Worm (Caenorhabditis elegans): ENCODE measurements around the gene sor-1.

Gene sor-1

ce11 chrIII:8446940-8447403 is 29.0 kb downstream of the sor-1 start, which contains the start of gene rpn-3 (continued):
- peak; percentile 68; the same call in 1 of the 2 replicates for TF ChIP-seq ztf-28 (GFP tag; IDR thresholded peaks at IDR 0.05)
- peak; percentile 83; the same call in 1 of the 2 replicates for TF ChIP-seq let-526 (GFP tag; IDR thresholded peaks at IDR 0.05)
- peak; percentile 67; the same call in 1 of the 2 replicates for TF ChIP-seq egl-44 (GFP tag; IDR thresholded peaks at IDR 0.05)
- peak; percentile 19 for TF ChIP-seq nhr-80 (tag; optimal IDR thresholded peaks at IDR 0.05)
- TF ChIP-seq somi-1 (GFP tag; optimal IDR thresholded peaks at IDR 0.05): peak; percentile 83
- no peak for TF ChIP-seq F10E7.11 (tag; optimal IDR thresholded peaks at IDR 0.05)
- peak; percentile 93 for TF ChIP-seq pbrm-1 (GFP tag; IDR thresholded peaks at IDR 0.05)
- peak; percentile 80 for TF ChIP-seq K12H6.12 (tag; optimal IDR thresholded peaks at IDR 0.05)
- TF ChIP-seq lir-1 (GFP tag; conservative IDR thresholded peaks at IDR 0.05): peak; percentile 83
- peak; percentile 69 for TF ChIP-seq xnd-1 (tag; optimal IDR thresholded peaks at IDR 0.05)
- peak; percentile 69 for TF ChIP-seq efl-1 (GFP tag; optimal IDR thresholded peaks at IDR 0.05)
- peak; percentile 2 for TF ChIP-seq unc-62 (GFP tag; optimal IDR thresholded peaks at IDR 0.05)
- no peak for TF ChIP-seq lin-26 (GFP tag; IDR thresholded peaks at IDR 0.05)
- no peak for TF ChIP-seq T07F8.4 (tag; optimal IDR thresholded peaks at IDR 0.05)
- no peak for TF ChIP-seq lag-1 (GFP tag; IDR thresholded peaks at IDR 0.05)
- TF ChIP-seq aptf-2 (GFP tag; conservative IDR thresholded peaks at IDR 0.05): no peak
- TF ChIP-seq ztf-6 (GFP tag; IDR thresholded peaks at IDR 0.05): 0 out of 2 replicates have a peak, but pooled peaks have one; percentile 13
- TF ChIP-seq Y67H2A.10 (GFP tag; conservative IDR thresholded peaks at IDR 0.05): peak; percentile 87
- peak; percentile 81 for TF ChIP-seq pha-4 (tag; optimal IDR thresholded peaks at IDR 0.05)
- TF ChIP-seq attf-3 (GFP tag; conservative IDR thresholded peaks at IDR 0.05): peak; percentile 84
- peak; percentile 90 for TF ChIP-seq ceh-27 (GFP tag; optimal IDR thresholded peaks at IDR 0.05)
- TF ChIP-seq B0336.3 (GFP tag; IDR thresholded peaks at IDR 0.05): peak; percentile 85
- TF ChIP-seq ceh-40 (GFP tag; IDR thresholded peaks at IDR 0.05): no peak
- TF ChIP-seq zim-3 (tag; optimal IDR thresholded peaks at IDR 0.05): no peak
- TF ChIP-seq snpc-1.1 (tag; optimal IDR thresholded peaks at IDR 0.05; ENCODE audit: insufficient read depth): peak; percentile 60
- TF ChIP-seq athp-1 (tag; optimal IDR thresholded peaks at IDR 0.05): peak; percentile 79
- 0 out of 2 replicates have a peak, but pooled peaks have one; percentile 32 for TF ChIP-seq aptf-3 (GFP tag; IDR thresholded peaks at IDR 0.05)
- peak; percentile 79 for TF ChIP-seq F23B12.7 (tag; optimal IDR thresholded peaks at IDR 0.05; ENCODE audit: insufficient read depth)
- 0 out of 2 replicates have a peak, but pooled peaks have one; percentile 56 for TF ChIP-seq Y79H2A.3 (GFP tag; conservative IDR thresholded peaks at IDR 0.05)
- TF ChIP-seq mxl-1 (tag; optimal IDR thresholded peaks at IDR 0.05): no peak
- peak; percentile 84 for TF ChIP-seq attf-5 (GFP tag; optimal IDR thresholded peaks at IDR 0.05)
- TF ChIP-seq him-1 (tag; optimal IDR thresholded peaks at IDR 0.05): no peak
- peak; percentile 80 for TF ChIP-seq ceh-91 (GFP tag; IDR thresholded peaks at IDR 0.05)
- TF ChIP-seq atf-7 (tag; optimal IDR thresholded peaks at IDR 0.05): peak; percentile 89
- TF ChIP-seq B0019.2 (GFP tag; conservative IDR thresholded peaks at IDR 0.05): peak; percentile 58; the same call in 1 of the 2 replicates
- TF ChIP-seq tbx-9 (tag; optimal IDR thresholded peaks at IDR 0.05; ENCODE audit: borderline replicate concordance): no peak
- TF ChIP-seq B0035.1 (tag; optimal IDR thresholded peaks at IDR 0.05): peak; percentile 64
- TF ChIP-seq F49E8.2 (tag; optimal IDR thresholded peaks at IDR 0.05; ENCODE audit: insufficient read depth): peak; percentile 91
- peak; percentile 100 for TF ChIP-seq F33H1.4 (GFP tag; IDR thresholded peaks at IDR 0.05)
- peak; percentile 64 for TF ChIP-seq dpl-1 (GFP tag; optimal IDR thresholded peaks at IDR 0.05)
- TF ChIP-seq madf-8 (GFP tag; conservative IDR thresholded peaks at IDR 0.05): peak; percentile 80
- peak; percentile 48; the same call in 1 of the 2 replicates for TF ChIP-seq attf-6 (GFP tag; IDR thresholded peaks at IDR 0.05)
- peak; percentile 94 for TF ChIP-seq rcor-1 (GFP tag; IDR thresholded peaks at IDR 0.05)
- peak; percentile 71 for TF ChIP-seq Y56A3A.18 (GFP tag; IDR thresholded peaks at IDR 0.05)
- no peak for TF ChIP-seq T26A5.8 (tag; optimal IDR thresholded peaks at IDR 0.05)
- TF ChIP-seq ama-1 (optimal IDR thresholded peaks at IDR 0.05): no peak
- TF ChIP-seq ama-1 (GFP tag; optimal IDR thresholded peaks at IDR 0.05): no peak
- TF ChIP-seq mcd-1 (GFP tag; IDR thresholded peaks at IDR 0.05): peak; percentile 99
- peak in 2 of 3 experiments; percentile 66 to 92 for TF ChIP-seq lin-35 (GFP tag; optimal IDR thresholded peaks at IDR 0.05)
